Worm (Caenorhabditis elegans) whole organism, midembryonic: ENCODE data around the gene ndx-6.

Source experiments
- T22C8.4 ChIP-seq: fragments of 200-800 bp; sonication (Bioruptor generic); IDR thresholded peaks from 2 replicates; pipeline ENCODE4 v1.3.6; 2022; ENCODE audit warnings: missing genetic modification characterization, missing compliant biosample characterization
- cog-1 ChIP-seq: sonication (generic microtip); optimal IDR thresholded peaks from 2 replicates; lab custom pipeline; 2016; ENCODE audit warnings: missing genetic modification characterization, missing compliant biosample characterization
- flt-1 ChIP-seq: fragments of 200-800 bp; sonication (Bioruptor generic); IDR thresholded peaks from 2 replicates; pipeline ENCODE4 v1.3.6; 2022; ENCODE audit warnings: missing genetic modification characterization, missing compliant biosample characterization
- klf-2 ChIP-seq: fragments of 200-800 bp; sonication (Bioruptor generic); conservative IDR thresholded peaks from 2 replicates; pipeline ENCODE4 v1.3.6; 2022; ENCODE audit warnings: missing genetic modification reagents, missing genetic modification characterization, missing compliant biosample characterization
- med-1 ChIP-seq: sonication (generic microtip); optimal IDR thresholded peaks from 2 replicates; lab custom pipeline; 2017; ENCODE audit warnings: missing genetic modification characterization, mild to moderate bottlenecking, missing compliant biosample characterization, antibody characterized with exemption, missing genetic modification reagents; ENCODE audit not compliant: insufficient read depth
- ref-1 ChIP-seq: fragments of 200-800 bp; sonication (Bioruptor generic); conservative IDR thresholded peaks from 2 replicates; pipeline ENCODE4 v1.3.6; 2022; ENCODE audit warnings: missing genetic modification reagents, missing genetic modification characterization, missing compliant biosample characterization
- tab-1 ChIP-seq: fragments of 200-800 bp; sonication (Bioruptor generic); IDR thresholded peaks from 2 replicates; pipeline ENCODE4 v1.3.6; 2022; ENCODE audit warnings: missing genetic modification characterization, missing compliant biosample characterization
- ztf-23 ChIP-seq: fragments of 200-800 bp; sonication (Bioruptor generic); IDR thresholded peaks from 2 replicates; pipeline ENCODE4 v1.3.6; 2022; ENCODE audit warnings: missing genetic modification reagents, missing genetic modification characterization, missing compliant biosample characterization
- ztf-29 ChIP-seq: fragments of 200-800 bp; sonication (Bioruptor generic); IDR thresholded peaks from 2 replicates; pipeline ENCODE4 v1.3.6; 2022; ENCODE audit warnings: missing genetic modification reagents, missing genetic modification characterization, missing compliant biosample characterization

The ndx-6 gene

ce11 chrII:5355384-5355783 is 34.3 kb downstream of the ndx-6 start, which contains the start of gene srg-69:
srg-69 (plus strand) TSS chrII:5355684.
- no peak for TF ChIP-seq T22C8.4
- no peak for TF ChIP-seq cog-1 (tag; lab: Kevin White, UChicago)
- TF ChIP-seq ztf-23 (GFP tag; lab: Robert Waterston, UW): no peak
- TF ChIP-seq flt-1 (GFP tag; lab: Robert Waterston, UW): no peak
- no peak for TF ChIP-seq tab-1
- no peak for TF ChIP-seq med-1
- no peak for TF ChIP-seq ref-1 (GFP tag; lab: Robert Waterston, UW)
- TF ChIP-seq klf-2 (GFP tag; lab: Robert Waterston, UW): no peak
- TF ChIP-seq ztf-29 (GFP tag; lab: Robert Waterston, UW): no peak

ce11 chrII:5353642-5354041 is 36.0 kb downstream of the ndx-6 start:
- no peak for TF ChIP-seq cog-1 (tag; lab: Kevin White, UChicago)
- no peak for TF ChIP-seq med-1
- no peak for TF ChIP-seq ztf-29 (GFP tag; lab: Robert Waterston, UW)
- TF ChIP-seq tab-1: no peak
- TF ChIP-seq ztf-23 (GFP tag; lab: Robert Waterston, UW): no peak
- no peak for TF ChIP-seq T22C8.4
- no peak for TF ChIP-seq flt-1 (GFP tag; lab: Robert Waterston, UW)
- TF ChIP-seq ref-1 (GFP tag; lab: Robert Waterston, UW): no peak
- no peak for TF ChIP-seq klf-2 (GFP tag; lab: Robert Waterston, UW)

- TF ChIP-seq med-1: no peak
- TF ChIP-seq T22C8.4: no peak
- no peak for TF ChIP-seq cog-1 (tag; lab: Kevin White, UChicago)
- TF ChIP-seq tab-1: no peak
- no peak for TF ChIP-seq ztf-23 (GFP tag; lab: Robert Waterston, UW)
- TF ChIP-seq ref-1 (GFP tag; lab: Robert Waterston, UW): no peak
- no peak for TF ChIP-seq klf-2 (GFP tag; lab: Robert Waterston, UW)
- no peak for TF ChIP-seq flt-1 (GFP tag; lab: Robert Waterston, UW)
- no peak for TF ChIP-seq ztf-29 (GFP tag; lab: Robert Waterston, UW)
Observed at ce11 chrII:5351799-5352198, 37.9 kb downstream of the ndx-6 start, which contains the start of gene F09E5.7. F09E5.7 (plus strand) TSS chrII:5352099.

ce11 chrII:5350357-5350756 is 39.3 kb downstream of the ndx-6 start, which contains the start of gene F09E5.8:
F09E5.8 (plus strand) TSS chrII:5350669.
- TF ChIP-seq klf-2 (GFP tag; lab: Robert Waterston, UW) (0 out of 2 replicates have a peak, but pooled peaks have one; percentile 55), flt-1 (GFP tag; lab: Robert Waterston, UW) (peak; percentile 81; the same call in 1 of the 2 replicates), ztf-23 (GFP tag; lab: Robert Waterston, UW) (peak; percentile 84), tab-1 (0 out of 2 replicates have a peak, but pooled peaks have one; percentile 45)

ce11 chrII:5346350-5346749 is 43.3 kb downstream of the ndx-6 start:
- TF ChIP-seq tab-1 (peak; percentile 81), klf-2 (GFP tag; lab: Robert Waterston, UW) (peak; percentile 81), flt-1 (GFP tag; lab: Robert Waterston, UW) (peak; percentile 87), ztf-29 (GFP tag; lab: Robert Waterston, UW) (peak; percentile 75), ztf-23 (GFP tag; lab: Robert Waterston, UW) (peak; percentile 92)

- TF ChIP-seq tab-1: no peak
- no peak for TF ChIP-seq ztf-29 (GFP tag; lab: Robert Waterston, UW)
- no peak for TF ChIP-seq med-1
- TF ChIP-seq T22C8.4: no peak
- no peak for TF ChIP-seq cog-1 (tag; lab: Kevin White, UChicago)
- no peak for TF ChIP-seq klf-2 (GFP tag; lab: Robert Waterston, UW)
Observed at ce11 chrII:5344775-5345174, 44.9 kb downstream of the ndx-6 start, which contains the start of gene F09E5.14. F09E5.14 (minus strand) TSS chrII:5344875.

ce11 chrII:5342412-5342811 is 47.3 kb downstream of the ndx-6 start:
- TF ChIP-seq ztf-23 (GFP tag; lab: Robert Waterston, UW) (no peak), ref-1 (GFP tag; lab: Robert Waterston, UW) (no peak), klf-2 (GFP tag; lab: Robert Waterston, UW) (no peak), ztf-29 (GFP tag; lab: Robert Waterston, UW) (no peak), tab-1 (no peak), cog-1 (tag; lab: Kevin White, UChicago) (no peak), T22C8.4 (no peak), med-1 (no peak), flt-1 (GFP tag; lab: Robert Waterston, UW) (no peak)

ce11 chrII:5341573-5341972 is 48.1 kb downstream of the ndx-6 start:
- TF ChIP-seq med-1 (no peak), ztf-23 (GFP tag; lab: Robert Waterston, UW) (no peak), tab-1 (no peak), flt-1 (GFP tag; lab: Robert Waterston, UW) (no peak), ref-1 (GFP tag; lab: Robert Waterston, UW) (no peak), ztf-29 (GFP tag; lab: Robert Waterston, UW) (no peak), cog-1 (tag; lab: Kevin White, UChicago) (no peak), T22C8.4 (no peak), klf-2 (GFP tag; lab: Robert Waterston, UW) (no peak)

- TF ChIP-seq klf-2 (GFP tag; lab: Robert Waterston, UW) (no peak), cog-1 (tag; lab: Kevin White, UChicago) (no peak), tab-1 (no peak), med-1 (no peak), ztf-23 (GFP tag; lab: Robert Waterston, UW) (no peak), flt-1 (GFP tag; lab: Robert Waterston, UW) (no peak), T22C8.4 (no peak), ref-1 (GFP tag; lab: Robert Waterston, UW) (no peak), ztf-29 (GFP tag; lab: Robert Waterston, UW) (no peak)
Observed at ce11 chrII:5340672-5341568, 48.8 kb downstream of the ndx-6 start.
